Worm (Caenorhabditis elegans) whole organism, L1 larva: ENCODE data around the gene ins-14.

Experiments used
- C16A3.4 ChIP-seq: fragments of 150-350 bp; optimal IDR thresholded peaks from 2 replicates; lab custom pipeline; 2014; ENCODE audit warnings: missing biosample characterization, missing genetic modification characterization
- alr-1 ChIP-seq: fragments of 200-800 bp; sonication (Bioruptor generic); optimal IDR thresholded peaks from 2 replicates; lab custom pipeline; 2018; ENCODE audit warnings: borderline replicate concordance, mild to moderate bottlenecking, missing genetic modification characterization, missing compliant biosample characterization
- ama-1 ChIP-seq: fragments of 150-350 bp; optimal IDR thresholded peaks from 2 replicates; lab custom pipeline; 2014
- blmp-1 ChIP-seq: fragments of 150-350 bp; optimal IDR thresholded peaks from 2 replicates; lab custom pipeline; 2014; ENCODE audit warnings: missing biosample characterization, missing genetic modification characterization
- ceh-90 ChIP-seq: sonication (generic microtip); optimal IDR thresholded peaks from 2 replicates; lab custom pipeline; 2016; ENCODE audit warnings: missing genetic modification characterization, missing compliant biosample characterization
- dpl-1 ChIP-seq, 3 experiments: fragments of 150-350 bp in 2 of 3; sonication (generic microtip) in 1 of 3; optimal IDR thresholded peaks; 2 replicates each; lab custom pipeline; 2014 to 2017; ENCODE audit warnings: missing biosample characterization in 3 of 3, missing genetic modification characterization in 3 of 3, missing genetic modification reagents in 3 of 3
- dsc-1 ChIP-seq: sonication (generic microtip); optimal IDR thresholded peaks from 2 replicates; lab custom pipeline; 2016; ENCODE audit warnings: mild to moderate bottlenecking, missing genetic modification characterization, missing compliant biosample characterization
- efl-1 ChIP-seq, 4 experiments: fragments of 150-350 bp; optimal IDR thresholded peaks in 3 of 4; peaks in 1 of 4; 1 replicate in 1 of 4; 2 replicates in 3 of 4; lab custom pipeline; 2014; ENCODE audit warnings: missing biosample characterization in 2 of 4, missing genetic modification characterization in 2 of 4, missing genetic modification reagents in 2 of 4
- efl-3 ChIP-seq: fragments of 200-800 bp; sonication (Bioruptor generic); optimal IDR thresholded peaks from 2 replicates; lab custom pipeline; 2018; ENCODE audit warnings: mild to moderate bottlenecking, missing genetic modification characterization, missing compliant biosample characterization
- egl-13 ChIP-seq: sonication (generic microtip); optimal IDR thresholded peaks from 2 replicates; lab custom pipeline; 2016; ENCODE audit warnings: missing genotype, missing genetic modification reagents, missing genetic modification characterization, missing compliant biosample characterization
- elt-3 ChIP-seq, 6 experiments: fragments of 150-350 bp in 1 of 6; sonication (generic microtip); optimal IDR thresholded peaks; 2 replicates each; lab custom pipeline; 2017 to 2018; ENCODE audit warnings: missing biosample characterization in 6 of 6, missing genetic modification characterization in 6 of 6, inconsistent platforms in 1 of 6
- ets-5 ChIP-seq: fragments of 200-800 bp; sonication (Bioruptor generic); IDR thresholded peaks from 2 replicates; pipeline ENCODE4 v1.3.6; 2022; ENCODE audit warnings: missing genetic modification characterization, missing compliant biosample characterization
- fkh-4 ChIP-seq: sonication (generic microtip); optimal IDR thresholded peaks from 2 replicates; lab custom pipeline; 2016; ENCODE audit warnings: missing compliant biosample characterization, missing genetic modification characterization, borderline replicate concordance
- fkh-8 ChIP-seq: sonication (generic microtip); optimal IDR thresholded peaks from 2 replicates; lab custom pipeline; 2016; ENCODE audit warnings: mild to moderate bottlenecking, missing genetic modification characterization, missing compliant biosample characterization
- fos-1 ChIP-seq: fragments of 150-350 bp; optimal IDR thresholded peaks from 2 replicates; lab custom pipeline; 2014; ENCODE audit warnings: missing biosample characterization, missing genetic modification characterization
- isw-1 ChIP-seq: fragments of 200-800 bp; sonication (Bioruptor generic); IDR thresholded peaks from 2 replicates; pipeline ENCODE4 v1.3.6; 2022; ENCODE audit warnings: missing genetic modification characterization, missing compliant biosample characterization
- lin-14 ChIP-seq: fragments of 200-800 bp; sonication (Bioruptor generic); optimal IDR thresholded peaks from 2 replicates; lab custom pipeline; 2018; ENCODE audit warnings: mild to moderate bottlenecking, missing genetic modification characterization, moderate library complexity, missing compliant biosample characterization
- lin-39 ChIP-seq: fragments of 150-350 bp; optimal IDR thresholded peaks from 2 replicates; lab custom pipeline; 2014; ENCODE audit warnings: missing biosample characterization, missing genetic modification reagents, missing genetic modification characterization
- lsy-2 ChIP-seq, 2 experiments: fragments of 150-350 bp; optimal IDR thresholded peaks; 2 replicates each; lab custom pipeline; 2014; ENCODE audit warnings: missing biosample characterization in 2 of 2, missing genetic modification characterization in 2 of 2
- mab-9 ChIP-seq: fragments of 200-800 bp; sonication (Bioruptor generic); IDR thresholded peaks from 2 replicates; pipeline ENCODE4 v1.3.6; 2022; ENCODE audit warnings: missing genetic modification reagents, missing genetic modification characterization, missing compliant biosample characterization
- mep-1 ChIP-seq: fragments of 150-350 bp; optimal IDR thresholded peaks from 2 replicates; lab custom pipeline; 2014; ENCODE audit warnings: missing biosample characterization, missing genetic modification characterization
- nhr-20 ChIP-seq: sonication (generic microtip); optimal IDR thresholded peaks from 2 replicates; lab custom pipeline; 2016; ENCODE audit warnings: mild to moderate bottlenecking, missing genetic modification characterization, missing compliant biosample characterization
- nhr-237 ChIP-seq: fragments of 150-350 bp; optimal IDR thresholded peaks from 2 replicates; lab custom pipeline; 2014; ENCODE audit warnings: missing biosample characterization, missing genetic modification characterization
- nhr-28 ChIP-seq: fragments of 150-350 bp; optimal IDR thresholded peaks from 2 replicates; lab custom pipeline; 2014; ENCODE audit warnings: missing biosample characterization, missing genetic modification characterization
- nhr-47 ChIP-seq: sonication (generic microtip); optimal IDR thresholded peaks from 2 replicates; lab custom pipeline; 2016; ENCODE audit warnings: mild to moderate bottlenecking, missing genetic modification characterization, moderate library complexity, missing compliant biosample characterization
- nhr-71 ChIP-seq: sonication (generic microtip); optimal IDR thresholded peaks from 2 replicates; lab custom pipeline; 2016; ENCODE audit warnings: mild to moderate bottlenecking, missing genetic modification characterization, moderate library complexity, missing compliant biosample characterization
- nhr-76 ChIP-seq: sonication (generic microtip); optimal IDR thresholded peaks from 2 replicates; lab custom pipeline; 2017; ENCODE audit warnings: missing biosample characterization, missing genetic modification characterization
- nhr-77 ChIP-seq: fragments of 150-350 bp; optimal IDR thresholded peaks from 2 replicates; lab custom pipeline; 2014; ENCODE audit warnings: missing biosample characterization, missing genetic modification characterization
- nhr-90 ChIP-seq: sonication (generic microtip); optimal IDR thresholded peaks from 2 replicates; lab custom pipeline; 2016; ENCODE audit warnings: mild to moderate bottlenecking, missing genetic modification characterization, missing compliant biosample characterization; ENCODE audit not compliant: poor library complexity
- pax-3 ChIP-seq: fragments of 200-800 bp; sonication (Bioruptor generic); optimal IDR thresholded peaks from 2 replicates; lab custom pipeline; 2018; ENCODE audit warnings: mild to moderate bottlenecking, missing genetic modification characterization, moderate library complexity, missing compliant biosample characterization
- rnt-1 ChIP-seq: sonication (generic microtip); optimal IDR thresholded peaks from 2 replicates; lab custom pipeline; 2016; ENCODE audit warnings: mild to moderate bottlenecking, missing genetic modification characterization, moderate library complexity, missing compliant biosample characterization
- skn-1 ChIP-seq: fragments of 150-350 bp; optimal IDR thresholded peaks from 2 replicates; lab custom pipeline; 2014; ENCODE audit warnings: missing biosample characterization, missing genetic modification characterization
- snpc-4 ChIP-seq: fragments of 150-350 bp; optimal IDR thresholded peaks from 2 replicates; lab custom pipeline; 2014; ENCODE audit warnings: missing biosample characterization, missing genetic modification characterization
- snu-23 ChIP-seq: sonication (generic microtip); optimal IDR thresholded peaks from 2 replicates; lab custom pipeline; 2016; ENCODE audit warnings: missing genetic modification characterization, missing compliant biosample characterization
- sox-4 ChIP-seq: sonication (generic microtip); optimal IDR thresholded peaks from 2 replicates; lab custom pipeline; 2016; ENCODE audit warnings: missing genetic modification characterization, missing compliant biosample characterization
- tbx-2 ChIP-seq: sonication (generic microtip); optimal IDR thresholded peaks from 2 replicates; lab custom pipeline; 2016; ENCODE audit warnings: missing genetic modification characterization, missing compliant biosample characterization
- unc-130 ChIP-seq: fragments of 150-350 bp; optimal IDR thresholded peaks from 2 replicates; lab custom pipeline; 2017; ENCODE audit warnings: missing biosample characterization, missing genetic modification characterization, inconsistent platforms
- xbp-1 ChIP-seq: sonication (generic microtip); optimal IDR thresholded peaks from 2 replicates; lab custom pipeline; 2016; ENCODE audit warnings: missing genetic modification characterization, missing compliant biosample characterization
- zag-1 ChIP-seq: fragments of 150-350 bp; optimal IDR thresholded peaks from 2 replicates; lab custom pipeline; 2014; ENCODE audit warnings: missing biosample characterization, missing genetic modification characterization
- zip-4 ChIP-seq: fragments of 200-800 bp; sonication (Bioruptor generic); optimal IDR thresholded peaks from 2 replicates; lab custom pipeline; 2018; ENCODE audit warnings: mild to moderate bottlenecking, missing genetic modification characterization, moderate library complexity, missing compliant biosample characterization
- ztf-11 ChIP-seq, 2 experiments: sonication (generic microtip); optimal IDR thresholded peaks; 2 replicates each; lab custom pipeline; 2016 to 2017; ENCODE audit warnings: missing genetic modification characterization in 2 of 2, missing biosample characterization in 1 of 2, missing compliant biosample characterization in 1 of 2
- ztf-4 ChIP-seq: fragments of 150-350 bp; optimal IDR thresholded peaks from 2 replicates; lab custom pipeline; 2014; ENCODE audit warnings: missing biosample characterization, missing genetic modification characterization

ins-14 gene

ce11 chrII:6745783-6746182 lies at the start of gene ins-14:
ins-14 (minus strand) TSS chrII:6745814.
- TF ChIP-seq nhr-20 (tag; lab: Kevin White, UChicago) (peak; percentile 4), sox-4 (tag; lab: Kevin White, UChicago) (peak; percentile 28), rnt-1 (tag; lab: Kevin White, UChicago) (no peak), pax-3 (tag; lab: Kevin White, UChicago) (peak; percentile 50), efl-1 (optimal IDR thresholded peaks at IDR 0.05; lab: Kevin White, UChicago) (no peak), efl-1 (GFP tag; optimal IDR thresholded peaks at IDR 0.05 in 1 of 2; lab: Kevin White, UChicago) (peak in 1 of 2 experiments; percentile 75), dsc-1 (tag; lab: Kevin White, UChicago) (peak; percentile 96), nhr-28 (tag; lab: Kevin White, UChicago) (no peak), nhr-90 (no peak), zip-4 (GFP tag; lab: Kevin White, UChicago) (no peak), zag-1 (no peak), egl-13 (peak; percentile 60), nhr-71 (tag; lab: Kevin White, UChicago) (peak; percentile 53), fos-1 (tag; lab: Kevin White, UChicago) (peak; percentile 33), nhr-237 (tag; lab: Kevin White, UChicago) (no peak), ets-5 (GFP tag; lab: Robert Waterston, UW) (no peak), fkh-8 (peak; percentile 80), C16A3.4 (tag; lab: Kevin White, UChicago) (no peak)

ce11 chrII:6791891-6792290 lies 46.3 kb upstream of the ins-14 start, which contains the start of gene T13C2.2:
T13C2.2 (plus strand) TSS chrII:6792191.
- TF ChIP-seq blmp-1 (tag; lab: Kevin White, UChicago) (peak; percentile 52), snu-23 (GFP tag; lab: Kevin White, UChicago) (no peak)

ce11 chrII:6788672-6789298 lies 43.2 kb upstream of the ins-14 start, which contains the start of gene T13C2.3:
T13C2.3 (plus strand) TSS chrII:6789248.
- no peak for TF ChIP-seq efl-1 (optimal IDR thresholded peaks at IDR 0.05; lab: Kevin White, UChicago)
- TF ChIP-seq efl-1 (GFP tag; optimal IDR thresholded peaks at IDR 0.05 in 1 of 2; lab: Kevin White, UChicago), result peak in 1 of 2 experiments; percentile 9
- peak; percentile 31 for TF ChIP-seq lin-14 (GFP tag; lab: Kevin White, UChicago)
- TF ChIP-seq rnt-1 (tag; lab: Kevin White, UChicago), result peak; percentile 6
- TF ChIP-seq egl-13, result no peak
- TF ChIP-seq dpl-1 (GFP tag; optimal IDR thresholded peaks at IDR 0.05; lab: Kevin White, UChicago), result no peak

- TF ChIP-seq nhr-77 (tag; lab: Kevin White, UChicago) (no peak), ztf-11 (tag; optimal IDR thresholded peaks at IDR 0.05; lab: Kevin White, UChicago) (no peak), xbp-1 (no peak), fos-1 (tag; lab: Kevin White, UChicago) (no peak), efl-3 (GFP tag; lab: Kevin White, UChicago) (no peak), alr-1 (tag; lab: Kevin White, UChicago) (no peak), ceh-90 (tag; lab: Kevin White, UChicago) (no peak), lsy-2 (tag; optimal IDR thresholded peaks at IDR 0.05; lab: Kevin White, UChicago) (no peak), nhr-76 (tag; lab: Kevin White, UChicago) (no peak), C16A3.4 (tag; lab: Kevin White, UChicago) (no peak)
Measured at ce11 chrII:6783377-6783829, 37.8 kb upstream of the ins-14 start, which contains the start of gene gldi-2. gldi-2 (plus strand) TSS chrII:6783427.

ce11 chrII:6782738-6783163 lies 37.1 kb upstream of the ins-14 start:
- peak; percentile 81 for TF ChIP-seq unc-130 (tag; lab: Kevin White, UChicago)
- peak; percentile 36 for TF ChIP-seq ztf-4 (tag; lab: Kevin White, UChicago)
- no peak for TF ChIP-seq ztf-11 (tag; optimal IDR thresholded peaks at IDR 0.05; lab: Kevin White, UChicago)
- peak; percentile 75 for TF ChIP-seq nhr-71 (tag; lab: Kevin White, UChicago)
- TF ChIP-seq fkh-4 (tag; lab: Kevin White, UChicago), result no peak
- no peak for TF ChIP-seq mab-9 (GFP tag; lab: Robert Waterston, UW)
- peak in 1 of 6 experiments; percentile 8 for TF ChIP-seq elt-3 (tag; optimal IDR thresholded peaks at IDR 0.05; lab: Kevin White, UChicago)
- TF ChIP-seq snpc-4 (tag; lab: Kevin White, UChicago), result peak; percentile 40
- TF ChIP-seq isw-1, result peak; percentile 52
- peak; percentile 15 for TF ChIP-seq lin-39 (tag; lab: Kevin White, UChicago)
- no peak for TF ChIP-seq nhr-77 (tag; lab: Kevin White, UChicago)
- peak; percentile 15 for TF ChIP-seq tbx-2 (tag; lab: Kevin White, UChicago)
- TF ChIP-seq fkh-8, result peak; percentile 84
- TF ChIP-seq nhr-47 (tag; lab: Kevin White, UChicago), result peak; percentile 65
- peak; percentile 50 for TF ChIP-seq mep-1 (tag; lab: Kevin White, UChicago)
- TF ChIP-seq ama-1 (lab: Kevin White, UChicago), result no peak
- peak; percentile 65 for TF ChIP-seq skn-1
- TF ChIP-seq pax-3 (tag; lab: Kevin White, UChicago), result peak; percentile 70
